Worm (Caenorhabditis elegans): ENCODE results near the gene T26G10.3.
A peak's percentile ranks its signal among the peaks of the same experiment; 100 is the strongest.

T26G10.3 gene

ce11 chrIII:9455980-9456658, 42.9 kb upstream of the T26G10.3 start, which contains the start of the genes rheb-1 and spk-1:
rheb-1 (minus strand) TSS chrIII:9456030.
spk-1 (plus strand) TSS chrIII:9456608.
- TF ChIP-seq hmg-11 (tag; optimal IDR thresholded peaks at IDR 0.05), result peak; percentile 82
- TF ChIP-seq nhr-25 (tag; optimal IDR thresholded peaks at IDR 0.05), result peak; percentile 90
- TF ChIP-seq ceh-82 (tag; optimal IDR thresholded peaks at IDR 0.05), result peak; percentile 41
- TF ChIP-seq fkh-10 (GFP tag; optimal IDR thresholded peaks at IDR 0.05), result peak; percentile 47
- TF ChIP-seq ama-1 (optimal IDR thresholded peaks at IDR 0.05), result peak; percentile 65
- TF ChIP-seq lin-15B (tag; optimal IDR thresholded peaks at IDR 0.05), result peak; percentile 86
- no peak for TF ChIP-seq ceh-9 (tag; optimal IDR thresholded peaks at IDR 0.05)
- peak; percentile 99 for TF ChIP-seq pha-4 (tag; optimal IDR thresholded peaks at IDR 0.05)
- peak; percentile 70 for TF ChIP-seq ceh-16 (tag; optimal IDR thresholded peaks at IDR 0.05)
- peak; percentile 89 for TF ChIP-seq nhr-43 (tag; optimal IDR thresholded peaks at IDR 0.05; ENCODE audit: poor library complexity, severe bottlenecking)
- no peak for TF ChIP-seq nhr-77 (tag; optimal IDR thresholded peaks at IDR 0.05)
- TF ChIP-seq egl-27 (tag; optimal IDR thresholded peaks at IDR 0.05), result peak; percentile 62
- no peak for TF ChIP-seq elt-3 (tag; optimal IDR thresholded peaks at IDR 0.05)
- peak; percentile 91 for TF ChIP-seq ceh-28 (tag; optimal IDR thresholded peaks at IDR 0.05)
- peak; percentile 61 for TF ChIP-seq egl-5 (tag; optimal IDR thresholded peaks at IDR 0.05)
- peak; percentile 71 for TF ChIP-seq R02D3.7 (tag; optimal IDR thresholded peaks at IDR 0.05)
- no peak for TF ChIP-seq nhr-67 (tag; optimal IDR thresholded peaks at IDR 0.05)
- no peak for TF ChIP-seq unc-39 (tag; optimal IDR thresholded peaks at IDR 0.05)
- no peak for TF ChIP-seq aly-2 (tag; optimal IDR thresholded peaks at IDR 0.05)
- peak; percentile 17 for TF ChIP-seq nhr-11 (tag; optimal IDR thresholded peaks at IDR 0.05)
- peak; percentile 83 for TF ChIP-seq nhr-23 (tag; optimal IDR thresholded peaks at IDR 0.05)
- TF ChIP-seq zag-1 (tag; optimal IDR thresholded peaks at IDR 0.05), result no peak
- TF ChIP-seq lin-39 (tag; optimal IDR thresholded peaks at IDR 0.05), result peak; percentile 94
- TF ChIP-seq nhr-28 (tag; optimal IDR thresholded peaks at IDR 0.05), result no peak
- TF ChIP-seq ztf-11 (tag; optimal IDR thresholded peaks at IDR 0.05), result no peak
- TF ChIP-seq mdl-1 (tag; optimal IDR thresholded peaks at IDR 0.05), result peak; percentile 7
- TF ChIP-seq fos-1 (tag; optimal IDR thresholded peaks at IDR 0.05), result no peak
- peak; percentile 36 for TF ChIP-seq elt-1 (tag; optimal IDR thresholded peaks at IDR 0.05)
- peak; percentile 90 for TF ChIP-seq jun-1 (tag; optimal IDR thresholded peaks at IDR 0.05)
- TF ChIP-seq nhr-76 (tag; optimal IDR thresholded peaks at IDR 0.05), result no peak
- TF ChIP-seq nhr-237 (tag; optimal IDR thresholded peaks at IDR 0.05), result no peak
- peak; percentile 58 for TF ChIP-seq ztf-4 (tag; optimal IDR thresholded peaks at IDR 0.05)
- TF ChIP-seq sea-2 (GFP tag; optimal IDR thresholded peaks at IDR 0.05), result no peak
- TF ChIP-seq snpc-4 (tag; optimal IDR thresholded peaks at IDR 0.05), result peak; percentile 92
- peak; percentile 90 for TF ChIP-seq ZK546.5 (tag; optimal IDR thresholded peaks at IDR 0.05)
- no peak for TF ChIP-seq eor-1 (tag; optimal IDR thresholded peaks at IDR 0.05)
- no peak for TF ChIP-seq fkh-2 (tag; optimal IDR thresholded peaks at IDR 0.05)
- TF ChIP-seq nhr-12 (tag; optimal IDR thresholded peaks at IDR 0.05), result no peak
- no peak for TF ChIP-seq daf-12 (tag; optimal IDR thresholded peaks at IDR 0.05)
- no peak for TF ChIP-seq mml-1 (tag; optimal IDR thresholded peaks at IDR 0.05)
- peak; percentile 98 for TF ChIP-seq elt-2 (tag; optimal IDR thresholded peaks at IDR 0.05)
- peak; percentile 66 for TF ChIP-seq tbx-2 (tag; optimal IDR thresholded peaks at IDR 0.05)
- TF ChIP-seq pqm-1 (tag; optimal IDR thresholded peaks at IDR 0.05), result peak; percentile 96
- peak; percentile 39 for TF ChIP-seq skn-1 (tag; optimal IDR thresholded peaks at IDR 0.05)
- peak; percentile 95 for TF ChIP-seq lsy-12 (tag; optimal IDR thresholded peaks at IDR 0.05)
- TF ChIP-seq nfya-1 (tag; optimal IDR thresholded peaks at IDR 0.05; ENCODE audit: insufficient read depth), result peak; percentile 95
- peak; percentile 24 for TF ChIP-seq unc-62 (GFP tag; optimal IDR thresholded peaks at IDR 0.05)

All from whole organism, L3 larva.